Worm (Caenorhabditis elegans): ENCODE data around the gene rde-4.

DNA sequence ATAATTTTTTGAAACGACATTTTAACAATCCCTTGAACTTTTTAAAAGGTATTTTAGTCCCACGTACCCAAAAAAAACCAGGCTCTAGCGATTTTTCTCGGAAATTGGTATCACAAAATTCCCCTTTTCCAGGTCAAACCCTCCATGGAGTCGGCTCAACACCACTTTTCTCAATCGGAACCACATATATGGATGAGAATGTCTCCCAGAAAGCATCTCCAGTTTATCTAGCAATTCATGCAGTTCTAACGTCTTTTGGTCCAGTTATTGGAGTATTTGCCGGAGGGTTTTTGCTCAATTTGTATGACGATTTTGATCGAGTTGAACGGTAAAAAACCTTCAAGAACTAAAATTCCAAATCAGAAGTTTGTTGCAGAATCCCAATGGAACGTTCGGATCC, 21.6 kb upstream of the rde-4 start:
- no peak for TF ChIP-seq nhr-12 (tag; optimal IDR thresholded peaks at IDR 0.05)
- TF ChIP-seq lin-15B (tag; optimal IDR thresholded peaks at IDR 0.05), result no peak
- TF ChIP-seq tbx-2 (tag; optimal IDR thresholded peaks at IDR 0.05), result no peak
- TF ChIP-seq daf-12 (tag; optimal IDR thresholded peaks at IDR 0.05), result no peak
- TF ChIP-seq nhr-76 (tag; optimal IDR thresholded peaks at IDR 0.05), result no peak
- no peak for TF ChIP-seq egl-27 (tag; optimal IDR thresholded peaks at IDR 0.05)
- TF ChIP-seq fkh-10 (GFP tag; optimal IDR thresholded peaks at IDR 0.05), result no peak
- no peak for TF ChIP-seq ama-1 (optimal IDR thresholded peaks at IDR 0.05)
- TF ChIP-seq zag-1 (tag; optimal IDR thresholded peaks at IDR 0.05), result no peak

Measured in whole organism, L3 larva.